Fruit fly (Drosophila melanogaster) whole organism, embryonic: ENCODE measurements around the gene CG42728.
A peak's percentile ranks its signal among the peaks of the same experiment; 100 is the strongest.

Experiments used
- BEAF-32 ChIP-seq: fragments of 200-800 bp; sonication (Bioruptor generic); optimal IDR thresholded peaks from 3 replicates; lab custom pipeline; 2017; ENCODE audit warnings: missing biosample characterization, missing genetic modification characterization, mild to moderate bottlenecking, moderate library complexity, missing genetic modification reagents
- BtbVII ChIP-seq: fragments of 200-800 bp; sonication (Bioruptor generic); optimal IDR thresholded peaks from 3 replicates; lab custom pipeline; 2017; ENCODE audit warnings: missing biosample characterization, mild to moderate bottlenecking, missing genetic modification characterization
- CG10462 ChIP-seq: fragments of 200-800 bp; sonication (Bioruptor generic); optimal IDR thresholded peaks from 2 replicates; lab custom pipeline; 2016; ENCODE audit warnings: missing biosample characterization, missing genetic modification characterization
- CG11695 ChIP-seq: fragments of 200-800 bp; sonication (Bioruptor generic); IDR thresholded peaks from 3 replicates; pipeline ENCODE4 v1.3.6; 2022; ENCODE audit warnings: missing biosample characterization, missing genetic modification characterization
- CG12659 ChIP-seq: fragments of 200-800 bp; sonication (Bioruptor generic); optimal IDR thresholded peaks from 3 replicates; lab custom pipeline; 2017; ENCODE audit warnings: mild to moderate bottlenecking, missing biosample characterization, missing genetic modification reagents, missing genetic modification characterization
- CG13287 ChIP-seq: fragments of 200-800 bp; sonication (Bioruptor generic); IDR thresholded peaks from 2 replicates; pipeline ENCODE4 v1.3.6; 2022; ENCODE audit warnings: missing biosample characterization, missing genetic modification characterization; ENCODE audit not compliant: partially characterized antibody
- CG14710 ChIP-seq: fragments of 200-800 bp; sonication (Bioruptor generic); optimal IDR thresholded peaks from 3 replicates; lab custom pipeline; 2019; ENCODE audit warnings: missing biosample characterization, mild to moderate bottlenecking, missing genetic modification characterization, moderate library complexity
- CG15073 ChIP-seq: fragments of 200-800 bp; sonication (Bioruptor generic); optimal IDR thresholded peaks from 2 replicates; lab custom pipeline; 2016; ENCODE audit warnings: missing biosample characterization, missing genetic modification characterization
- CG17359 ChIP-seq: fragments of 200-800 bp; sonication (Bioruptor generic); optimal IDR thresholded peaks from 3 replicates; lab custom pipeline; 2018; ENCODE audit warnings: missing biosample characterization, mild to moderate bottlenecking, missing genetic modification characterization, moderate library complexity
- CG2712 ChIP-seq: fragments of 200-800 bp; optimal IDR thresholded peaks from 3 replicates; lab custom pipeline; 2019; ENCODE audit warnings: missing biosample characterization, mild to moderate bottlenecking, missing genetic modification characterization, moderate library complexity
- CG2889 ChIP-seq: fragments of 200-800 bp; sonication (Bioruptor generic); IDR thresholded peaks from 3 replicates; pipeline ENCODE4 v1.3.6; 2022; ENCODE audit warnings: missing biosample characterization, missing genetic modification characterization
- CG32767 ChIP-seq: fragments of 200-800 bp; sonication (Bioruptor generic); IDR thresholded peaks from 2 replicates; pipeline ENCODE4 v1.3.6; 2022; ENCODE audit warnings: missing biosample characterization, missing genetic modification characterization
- CG4617 ChIP-seq: fragments of 200-800 bp; sonication (Bioruptor generic); optimal IDR thresholded peaks from 3 replicates; lab custom pipeline; 2016; ENCODE audit warnings: missing biosample characterization, missing genetic modification characterization, borderline replicate concordance
- CG4730 ChIP-seq: fragments of 200-800 bp; sonication (Bioruptor generic); IDR thresholded peaks from 2 replicates; pipeline ENCODE4 v1.3.6; 2022; ENCODE audit warnings: missing biosample characterization, missing genetic modification characterization
- CG9797 ChIP-seq: fragments of 200-800 bp; sonication (Bioruptor generic); optimal IDR thresholded peaks from 3 replicates; lab custom pipeline; 2018; ENCODE audit warnings: missing biosample characterization, mild to moderate bottlenecking, missing genetic modification characterization
- Dll ChIP-seq: fragments of 200-800 bp; sonication (Bioruptor generic); IDR thresholded peaks from 4 replicates; pipeline ENCODE4 v1.3.6; 2022; ENCODE audit warnings: missing biosample characterization, missing genetic modification characterization; ENCODE audit not compliant: partially characterized antibody
- Doc2 ChIP-seq: fragments of 200-800 bp; sonication (Bioruptor generic); IDR thresholded peaks from 2 replicates; pipeline ENCODE4 v1.3.6; 2022; ENCODE audit warnings: missing biosample characterization, missing genetic modification characterization
- Dp ChIP-seq: fragments of 200-800 bp; sonication (Bioruptor generic); optimal IDR thresholded peaks from 2 replicates; lab custom pipeline; 2018; ENCODE audit warnings: missing biosample characterization, mild to moderate bottlenecking, missing genetic modification characterization, moderate library complexity
- E2f2 ChIP-seq: fragments of 200-800 bp; sonication (Bioruptor generic); IDR thresholded peaks from 2 replicates; pipeline ENCODE4 v1.3.6; 2022; ENCODE audit warnings: missing biosample characterization, missing genetic modification characterization
- Hey ChIP-seq: fragments of 200-800 bp; sonication (Bioruptor generic); optimal IDR thresholded peaks from 3 replicates; lab custom pipeline; 2018; ENCODE audit warnings: missing biosample characterization, mild to moderate bottlenecking, missing genetic modification characterization
- MBD-R2 ChIP-seq: fragments of 200-800 bp; sonication (Bioruptor generic); IDR thresholded peaks from 2 replicates; pipeline ENCODE4 v1.3.6; 2022; ENCODE audit warnings: missing biosample characterization, missing genetic modification characterization
- MESR4 ChIP-seq: fragments of 200-800 bp; sonication (Bioruptor generic); optimal IDR thresholded peaks from 2 replicates; lab custom pipeline; 2018; ENCODE audit warnings: missing biosample characterization, mild to moderate bottlenecking, missing genetic modification characterization, moderate library complexity
- Med ChIP-seq: fragments of 200-800 bp; sonication (Bioruptor generic); peaks from one replicate; lab custom pipeline; 2016; ENCODE audit warnings: missing biosample characterization, missing genetic modification characterization, mild to moderate bottlenecking, inconsistent platforms, moderate library complexity
- Myb ChIP-seq: fragments of 200-800 bp; sonication (Bioruptor generic); optimal IDR thresholded peaks from 2 replicates; lab custom pipeline; 2016; ENCODE audit warnings: missing biosample characterization, missing genetic modification characterization
- Pdp1 ChIP-seq, 2 experiments: fragments of 200-800 bp; sonication (Bioruptor generic); optimal IDR thresholded peaks; 3 replicates each; lab custom pipeline; 2016; ENCODE audit warnings: missing biosample characterization in 2 of 2, missing genetic modification characterization in 2 of 2, mild to moderate bottlenecking in 1 of 2, moderate library complexity in 1 of 2
- Scr ChIP-seq: fragments of 200-800 bp; sonication (Bioruptor generic); IDR thresholded peaks from 2 replicates; pipeline ENCODE4 v1.3.6; 2022; ENCODE audit warnings: missing biosample characterization, missing genetic modification characterization; ENCODE audit not compliant: partially characterized antibody
- chn ChIP-seq: fragments of 200-800 bp; sonication (Bioruptor generic); optimal IDR thresholded peaks from 2 replicates; lab custom pipeline; 2016; ENCODE audit warnings: missing biosample characterization, missing genetic modification characterization
- dimm ChIP-seq: fragments of 200-800 bp; sonication (Bioruptor generic); IDR thresholded peaks from 2 replicates; pipeline ENCODE4 v1.3.6; 2022; ENCODE audit warnings: missing biosample characterization, missing genetic modification characterization
- exex ChIP-seq: fragments of 200-800 bp; sonication (Bioruptor generic); optimal IDR thresholded peaks from 4 replicates; lab custom pipeline; 2018; ENCODE audit warnings: missing biosample characterization, mild to moderate bottlenecking, missing genetic modification characterization, moderate library complexity
- gfzf ChIP-seq: fragments of 200-800 bp; sonication (Bioruptor generic); optimal IDR thresholded peaks from 2 replicates; lab custom pipeline; 2016; ENCODE audit warnings: missing biosample characterization, mild to moderate bottlenecking, missing genetic modification characterization, moderate library complexity
- ind ChIP-seq: fragments of 200-800 bp; sonication (Bioruptor generic); optimal IDR thresholded peaks from 3 replicates; lab custom pipeline; 2016; ENCODE audit warnings: missing biosample characterization, missing genetic modification characterization
- mirr ChIP-seq: fragments of 200-800 bp; sonication (Bioruptor generic); optimal IDR thresholded peaks from 3 replicates; lab custom pipeline; 2018; ENCODE audit warnings: missing biosample characterization, mild to moderate bottlenecking, missing genetic modification characterization
- nmo ChIP-seq: fragments of 200-800 bp; sonication (Bioruptor generic); optimal IDR thresholded peaks from 2 replicates; lab custom pipeline; 2018; ENCODE audit warnings: missing biosample characterization, mild to moderate bottlenecking, missing genetic modification characterization, moderate library complexity
- pzg ChIP-seq: fragments of 200-800 bp; sonication (Bioruptor generic); optimal IDR thresholded peaks from 3 replicates; lab custom pipeline; 2018; ENCODE audit warnings: missing biosample characterization, mild to moderate bottlenecking, missing genetic modification characterization, moderate library complexity
- sens ChIP-seq: fragments of 200-800 bp; sonication (Bioruptor generic); peaks from one replicate; lab custom pipeline; 2016; ENCODE audit warnings: missing biosample characterization, missing genetic modification characterization
- stc ChIP-seq: fragments of 200-800 bp; sonication (Bioruptor generic); IDR thresholded peaks from 2 replicates; pipeline ENCODE4 v1.3.6; 2022; ENCODE audit warnings: missing biosample characterization, missing genetic modification characterization
- stwl ChIP-seq: fragments of 200-800 bp; sonication (Bioruptor generic); optimal IDR thresholded peaks from 3 replicates; lab custom pipeline; 2018; ENCODE audit warnings: missing biosample characterization, mild to moderate bottlenecking, missing genetic modification characterization, moderate library complexity
- trem ChIP-seq: fragments of 200-800 bp; optimal IDR thresholded peaks from 3 replicates; lab custom pipeline; 2019; ENCODE audit warnings: missing biosample characterization, mild to moderate bottlenecking, missing genetic modification characterization, moderate library complexity

CG42728 gene

DNA sequence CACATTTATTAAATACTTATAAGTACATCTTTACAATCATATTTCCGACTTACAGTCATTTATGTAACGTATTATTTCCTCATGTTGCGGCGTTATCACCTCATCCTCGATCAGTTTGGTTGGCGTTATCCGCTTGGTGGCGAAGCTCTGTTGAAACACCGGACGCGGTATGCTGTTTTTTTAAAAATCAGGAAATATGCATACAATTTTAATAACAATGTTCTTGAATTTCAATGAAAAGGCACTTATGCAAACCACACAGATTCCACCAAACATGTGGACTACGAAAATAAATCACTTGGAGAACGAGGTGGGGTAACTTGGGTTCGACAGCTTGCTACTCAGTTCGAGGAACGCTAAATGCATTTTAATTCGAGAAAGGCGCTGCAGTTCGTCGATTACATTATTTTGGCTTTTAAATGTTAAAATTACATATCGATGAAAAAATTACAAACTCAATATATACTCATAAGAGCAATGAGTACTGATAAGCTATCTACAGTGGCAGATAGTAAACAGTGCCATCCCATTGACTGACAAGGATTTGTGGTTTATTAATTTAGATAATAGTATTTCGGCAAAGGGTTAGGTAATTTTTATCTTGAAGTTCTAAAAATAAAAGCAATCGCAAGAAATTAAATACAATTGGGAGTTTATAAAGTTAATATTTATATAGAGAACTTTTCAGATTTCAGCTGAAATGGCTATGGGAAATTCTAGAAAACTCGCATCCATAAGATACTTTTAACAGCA is 21.6 kb downstream of the CG42728 start:
- TF ChIP-seq exex (tag; lab: Kevin White, UChicago): peak; percentile 25
- TF ChIP-seq Hey (tag; lab: Kevin White, UChicago): no peak
- TF ChIP-seq Scr (GFP tag; lab: Robert Waterston, UW): no peak
- no peak for TF ChIP-seq CG2889
- TF ChIP-seq mirr: peak; percentile 8
- no peak for TF ChIP-seq stc (GFP tag; lab: Robert Waterston, UW)
- no peak for TF ChIP-seq CG17359 (tag; lab: Kevin White, UChicago)
- no peak for TF ChIP-seq CG10462
- no peak for TF ChIP-seq chn (GFP tag; lab: Kevin White, UChicago)
- no peak for TF ChIP-seq dimm (GFP tag; lab: Robert Waterston, UW)
- peak in 1 of 2 experiments; percentile 58 for TF ChIP-seq Pdp1 (GFP tag; optimal IDR thresholded peaks at IDR 0.05; lab: Kevin White, UChicago)
- peak; percentile 66 for TF ChIP-seq sens (GFP tag; lab: Kevin White, UChicago)
- no peak for TF ChIP-seq CG32767 (GFP tag; lab: Robert Waterston, UW)
- peak; percentile 21 for TF ChIP-seq Med
- no peak for TF ChIP-seq nmo (GFP tag; lab: Kevin White, UChicago)
- TF ChIP-seq BtbVII: peak; percentile 11
- TF ChIP-seq, all 482 proteins: peak for 6

DNA sequence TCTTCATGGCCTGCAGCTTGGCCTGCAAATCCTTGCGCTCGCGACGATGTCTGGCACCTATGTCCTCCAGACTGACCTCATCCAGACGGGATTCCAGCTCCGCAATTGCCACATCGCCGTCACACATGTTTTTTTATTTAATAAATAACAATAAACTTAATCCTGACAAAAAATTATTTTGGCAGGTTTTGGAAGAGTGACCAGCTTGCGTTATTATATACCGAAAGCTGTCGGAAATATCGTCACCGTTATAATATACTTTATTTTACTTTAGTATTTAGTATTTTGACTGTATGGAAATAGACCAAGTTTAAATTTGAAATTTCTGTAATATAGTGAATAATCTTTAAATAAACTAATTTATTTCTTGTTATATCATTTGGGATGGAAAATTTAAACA is 23.3 kb downstream of the CG42728 start, which contains the start of gene CG7857:
CG7857 (minus strand) TSS at position 208 of the 400 bp plus-strand sequence.
- TF ChIP-seq gfzf (GFP tag; lab: Kevin White, UChicago) (peak; percentile 62), stwl (tag; lab: Kevin White, UChicago) (peak; percentile 78), MESR4 (GFP tag; lab: Kevin White, UChicago) (peak; percentile 32), CG4730 (GFP tag; lab: Robert Waterston, UW) (no peak), CG13287 (GFP tag; lab: Robert Waterston, UW) (peak; percentile 31; the same call in 1 of the 2 replicates), CG9797 (peak; percentile 58), Scr (GFP tag; lab: Robert Waterston, UW) (0 out of 2 replicates have a peak, but pooled peaks have one; percentile 22), ind (GFP tag; lab: Kevin White, UChicago) (no peak), trem (tag; lab: Kevin White, UChicago) (peak; percentile 31), Doc2 (GFP tag; lab: Robert Waterston, UW) (no peak), CG2712 (tag; lab: Kevin White, UChicago) (no peak), Dll (peak; percentile 40; the same call in 1 of the 4 replicates), BEAF-32 (GFP tag; lab: Kevin White, UChicago) (peak; percentile 56), CG12659 (GFP tag; lab: Kevin White, UChicago) (peak; percentile 5), CG15073 (no peak), Myb (peak; percentile 43), pzg (GFP tag; lab: Kevin White, UChicago) (peak; percentile 38), CG4617 (GFP tag; lab: Kevin White, UChicago) (peak; percentile 14), E2f2 (GFP tag; lab: Robert Waterston, UW) (peak; percentile 81), CG14710 (peak; percentile 64), Dp (GFP tag; lab: Kevin White, UChicago) (peak; percentile 72), MBD-R2 (GFP tag; lab: Robert Waterston, UW) (peak; percentile 63), CG11695 (GFP tag; lab: Robert Waterston, UW) (no peak)
